Worm (Caenorhabditis elegans) whole organism, mixed stage, embryonic: Measurements from ENCODE around the gene F55A11.8.

Experiments
- drap-1 ChIP-seq: fragments of 200-800 bp; sonication (Bioruptor generic); optimal IDR thresholded peaks from 3 replicates; lab custom pipeline; 2018; ENCODE audit warnings: mild to moderate bottlenecking, missing genetic modification characterization, missing compliant biosample characterization
- elt-3 ChIP-seq: fragments of 150-350 bp; optimal IDR thresholded peaks from 2 replicates; lab custom pipeline; 2014; ENCODE audit warnings: missing biosample characterization, missing genetic modification characterization
- mab-5 ChIP-seq: fragments of 150-350 bp; optimal IDR thresholded peaks from 2 replicates; lab custom pipeline; 2014; ENCODE audit warnings: missing biosample characterization, missing genetic modification characterization
- nhr-237 ChIP-seq: fragments of 150-350 bp; optimal IDR thresholded peaks from 2 replicates; lab custom pipeline; 2014; ENCODE audit warnings: missing biosample characterization, missing genetic modification characterization
- nhr-28 ChIP-seq: fragments of 150-350 bp; optimal IDR thresholded peaks from 2 replicates; lab custom pipeline; 2014; ENCODE audit warnings: missing biosample characterization, missing genetic modification characterization
- snpc-4 ChIP-seq: fragments of 150-350 bp; optimal IDR thresholded peaks from 2 replicates; lab custom pipeline; 2014; ENCODE audit warnings: missing biosample characterization, missing genetic modification characterization

- TF ChIP-seq nhr-237 (tag; lab: Kevin White, UChicago): no peak
- no peak for TF ChIP-seq nhr-28 (tag; lab: Kevin White, UChicago)
- no peak for TF ChIP-seq snpc-4 (tag; lab: Kevin White, UChicago)
- TF ChIP-seq drap-1: no peak
- TF ChIP-seq mab-5: no peak
- TF ChIP-seq elt-3: no peak
Measured at ce11 chrV:11825662-11826061, 37.7 kb downstream of the F55A11.8 start, which contains the start of gene D2023.4.
